Worm (Caenorhabditis elegans): Measurements from ENCODE around the gene F54C8.1.

- TF ChIP-seq klf-2 (GFP tag; conservative IDR thresholded peaks at IDR 0.05) (no peak), tab-1 (GFP tag; IDR thresholded peaks at IDR 0.05) (no peak), flt-1 (GFP tag; IDR thresholded peaks at IDR 0.05) (no peak), ztf-29 (GFP tag; IDR thresholded peaks at IDR 0.05) (no peak), ref-1 (GFP tag; conservative IDR thresholded peaks at IDR 0.05) (no peak)
Observed at ce11 chrIII:9467857-9468256, 28.4 kb downstream of the F54C8.1 start, which contains the start of gene tag-342.

Data from whole organism, midembryonic.